Worm (Caenorhabditis elegans) whole organism, late embryonic: Measurements from ENCODE around the gene E02C12.8.

Source experiments
- K09A11.1 ChIP-seq: sonication (generic microtip); optimal IDR thresholded peaks from 2 replicates; lab custom pipeline; 2017; ENCODE audit warnings: antibody characterized with exemption, mild to moderate bottlenecking, missing genetic modification characterization, missing compliant biosample characterization; ENCODE audit not compliant: insufficient read depth
- dve-1 ChIP-seq: sonication (generic microtip); optimal IDR thresholded peaks from 2 replicates; lab custom pipeline; 2017; ENCODE audit warnings: antibody characterized with exemption, mild to moderate bottlenecking, missing genetic modification characterization, missing compliant biosample characterization
- fax-1 ChIP-seq: sonication (generic microtip); optimal IDR thresholded peaks from 2 replicates; lab custom pipeline; 2016; ENCODE audit warnings: missing genotype, missing genetic modification characterization, missing compliant biosample characterization
- gmeb-2 ChIP-seq: sonication (generic microtip); optimal IDR thresholded peaks from 2 replicates; lab custom pipeline; 2016; ENCODE audit warnings: missing genetic modification characterization, inconsistent platforms, missing compliant biosample characterization
- odd-2 ChIP-seq: sonication (generic microtip); optimal IDR thresholded peaks from 2 replicates; lab custom pipeline; 2017; ENCODE audit warnings: antibody characterized with exemption, mild to moderate bottlenecking, missing genetic modification characterization, missing compliant biosample characterization
- pha-4 ChIP-seq: fragments of 150-350 bp; optimal IDR thresholded peaks from 2 replicates; lab custom pipeline; 2018; ENCODE audit warnings: missing biosample characterization, missing genetic modification reagents, missing genetic modification characterization
- pqm-1 ChIP-seq: sonication (generic microtip); optimal IDR thresholded peaks from 2 replicates; lab custom pipeline; 2016; ENCODE audit warnings: missing genetic modification characterization, missing compliant biosample characterization

DNA sequence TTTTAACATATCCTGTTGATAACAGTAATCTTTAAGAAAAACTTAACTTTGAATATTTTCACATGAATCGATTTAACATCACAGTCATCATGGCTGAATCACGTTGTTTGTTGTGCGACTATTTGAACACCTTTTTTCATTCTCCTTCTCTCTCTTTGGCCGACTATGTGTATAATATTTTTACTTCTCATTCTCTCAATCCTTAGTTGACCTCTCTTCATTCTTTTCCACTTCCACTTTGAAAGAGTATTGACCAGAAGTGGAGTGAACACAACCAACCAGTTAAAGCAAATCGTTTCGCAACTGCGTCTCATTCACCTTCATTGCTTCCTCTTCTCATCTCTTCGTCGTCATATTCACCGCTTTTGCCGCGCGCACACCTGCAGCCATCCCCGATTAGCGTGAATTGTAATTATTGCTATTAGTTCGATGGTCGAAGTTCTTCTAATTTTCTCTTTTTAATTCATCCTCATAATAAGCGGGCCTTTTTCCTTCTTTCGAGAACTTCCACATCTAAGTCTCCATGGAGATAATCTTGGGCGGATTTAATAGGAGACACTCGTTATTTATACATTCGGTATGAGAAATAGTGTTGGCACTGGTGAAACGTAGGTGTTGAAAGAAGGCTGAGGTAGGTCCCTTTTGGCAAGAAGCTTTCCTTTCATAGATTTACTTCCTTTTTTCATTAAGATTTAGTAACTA, 21.7 kb upstream of the E02C12.8 start:
- TF ChIP-seq odd-2 (no peak), dve-1 (tag; lab: Kevin White, UChicago) (no peak), pqm-1 (tag; lab: Kevin White, UChicago) (no peak), pha-4 (tag; lab: Kevin White, UChicago) (no peak), K09A11.1 (tag; lab: Kevin White, UChicago) (no peak), fax-1 (tag; lab: Kevin White, UChicago) (no peak), gmeb-2 (no peak)
